Worm (Caenorhabditis elegans) whole organism, L4 larva: ENCODE results near the gene W09C2.9.

Source experiments
- D1046.2 ChIP-seq: fragments of 200-800 bp; sonication (Bioruptor generic); IDR thresholded peaks from 2 replicates; pipeline ENCODE4 v1.3.6; 2022; ENCODE audit warnings: missing genetic modification characterization, missing compliant biosample characterization
- F10B5.3 ChIP-seq: sonication (generic microtip); optimal IDR thresholded peaks from 2 replicates; lab custom pipeline; 2016; ENCODE audit warnings: mild to moderate bottlenecking, missing genetic modification characterization, missing compliant biosample characterization
- F44E2.7 ChIP-seq: fragments of 200-800 bp; sonication (Bioruptor generic); IDR thresholded peaks from 2 replicates; pipeline ENCODE4 v2.1.2; 2022; ENCODE audit warnings: missing genetic modification characterization, missing compliant biosample characterization
- T20F7.1 ChIP-seq: fragments of 200-800 bp; sonication (Bioruptor generic); optimal IDR thresholded peaks from 2 replicates; lab custom pipeline; 2018; ENCODE audit warnings: mild to moderate bottlenecking, missing genetic modification characterization, missing compliant biosample characterization
- Y105C5A.15 ChIP-seq: fragments of 200-800 bp; sonication (Bioruptor generic); IDR thresholded peaks from 2 replicates; pipeline ENCODE4 v1.3.6; 2022; ENCODE audit warnings: missing genetic modification characterization, missing compliant biosample characterization
- ZK337.2 ChIP-seq: fragments of 200-800 bp; sonication (Bioruptor generic); IDR thresholded peaks from 2 replicates; pipeline ENCODE4 v1.3.6; 2022; ENCODE audit warnings: missing genetic modification reagents, missing genetic modification characterization, missing compliant biosample characterization
- aly-2 ChIP-seq: sonication (generic microtip); optimal IDR thresholded peaks from 2 replicates; lab custom pipeline; 2018; ENCODE audit warnings: missing biosample characterization, missing genetic modification characterization
- ceh-28 ChIP-seq: fragments of 150-350 bp; optimal IDR thresholded peaks from 2 replicates; lab custom pipeline; 2014; ENCODE audit warnings: missing biosample characterization, missing genetic modification reagents, missing genetic modification characterization
- ceh-32 ChIP-seq: sonication (generic microtip); optimal IDR thresholded peaks from 2 replicates; lab custom pipeline; 2016; ENCODE audit warnings: mild to moderate bottlenecking, missing genetic modification characterization, missing compliant biosample characterization; ENCODE audit not compliant: poor library complexity
- ceh-44 ChIP-seq: fragments of 200-800 bp; sonication (Bioruptor generic); IDR thresholded peaks from 2 replicates; pipeline ENCODE4 v1.3.6; 2022; ENCODE audit warnings: missing genetic modification reagents, missing genetic modification characterization, missing compliant biosample characterization
- cey-2 ChIP-seq: sonication (generic microtip); optimal IDR thresholded peaks from 3 replicates; lab custom pipeline; 2017; ENCODE audit warnings: missing genetic modification characterization, mild to moderate bottlenecking, missing compliant biosample characterization, antibody characterized with exemption, borderline replicate concordance; ENCODE audit not compliant: insufficient read depth
- ctbp-1 ChIP-seq: fragments of 200-800 bp; sonication (Bioruptor generic); IDR thresholded peaks from 2 replicates; pipeline ENCODE4 v1.3.6; 2022; ENCODE audit warnings: missing genetic modification reagents, missing genetic modification characterization, missing compliant biosample characterization
- daf-19 ChIP-seq: fragments of 200-800 bp; sonication (Bioruptor generic); conservative IDR thresholded peaks from 2 replicates; pipeline ENCODE4 v1.3.6; 2022; ENCODE audit warnings: missing genetic modification characterization, missing compliant biosample characterization
- dpl-1 ChIP-seq: fragments of 150-350 bp; optimal IDR thresholded peaks from 2 replicates; lab custom pipeline; 2014; ENCODE audit warnings: missing biosample characterization, missing genetic modification reagents, missing genetic modification characterization
- hlh-30 ChIP-seq: sonication (generic microtip); optimal IDR thresholded peaks from 2 replicates; lab custom pipeline; 2017; ENCODE audit warnings: antibody characterized with exemption, mild to moderate bottlenecking, missing genetic modification characterization, missing compliant biosample characterization; ENCODE audit not compliant: insufficient read depth
- hmg-1.1 ChIP-seq: fragments of 200-800 bp; sonication (Bioruptor generic); IDR thresholded peaks from 2 replicates; pipeline ENCODE4 v1.3.6; 2022; ENCODE audit warnings: missing genetic modification reagents, missing genetic modification characterization, missing compliant biosample characterization
- jun-1 ChIP-seq: fragments of 150-350 bp; optimal IDR thresholded peaks from 2 replicates; lab custom pipeline; 2014; ENCODE audit warnings: missing biosample characterization, missing genetic modification reagents, missing genetic modification characterization
- lir-3 ChIP-seq: sonication (generic microtip); optimal IDR thresholded peaks from 2 replicates; lab custom pipeline; 2016; ENCODE audit warnings: mild to moderate bottlenecking, missing genetic modification characterization, missing compliant biosample characterization
- madf-9 ChIP-seq: fragments of 200-800 bp; sonication (Bioruptor generic); conservative IDR thresholded peaks from 2 replicates; pipeline ENCODE4 v1.3.6; 2022; ENCODE audit warnings: missing genetic modification reagents, missing genetic modification characterization, missing compliant biosample characterization
- mdt-29 ChIP-seq: fragments of 200-800 bp; sonication (Bioruptor generic); IDR thresholded peaks from 2 replicates; pipeline ENCODE4 v1.3.6; 2022; ENCODE audit warnings: missing genetic modification reagents, missing genetic modification characterization, missing compliant biosample characterization
- mes-2 ChIP-seq: sonication (generic microtip); optimal IDR thresholded peaks from 2 replicates; lab custom pipeline; 2016; ENCODE audit warnings: missing genotype, mild to moderate bottlenecking, missing genetic modification characterization, missing compliant biosample characterization; ENCODE audit not compliant: poor library complexity, severe bottlenecking
- mxl-2 ChIP-seq: fragments of 200-800 bp; sonication (Bioruptor generic); conservative IDR thresholded peaks from 2 replicates; pipeline ENCODE4 v1.3.6; 2022; ENCODE audit warnings: missing genetic modification reagents, missing genetic modification characterization, missing compliant biosample characterization
- nhr-11 ChIP-seq: fragments of 150-350 bp; optimal IDR thresholded peaks from 2 replicates; lab custom pipeline; 2014; ENCODE audit warnings: missing biosample characterization, missing genetic modification characterization
- nhr-28 ChIP-seq: fragments of 150-350 bp; optimal IDR thresholded peaks from 2 replicates; lab custom pipeline; 2014; ENCODE audit warnings: missing biosample characterization, missing genetic modification characterization
- nhr-6 ChIP-seq: fragments of 150-350 bp; optimal IDR thresholded peaks from 2 replicates; lab custom pipeline; 2014; ENCODE audit warnings: missing biosample characterization, missing genetic modification characterization
- nhr-77 ChIP-seq: fragments of 150-350 bp; optimal IDR thresholded peaks from 2 replicates; lab custom pipeline; 2014; ENCODE audit warnings: missing biosample characterization, missing genetic modification characterization
- rbr-2 ChIP-seq: sonication (generic microtip); optimal IDR thresholded peaks from 2 replicates; lab custom pipeline; 2016; ENCODE audit warnings: missing genotype, missing genetic modification characterization, missing compliant biosample characterization
- sdz-12 ChIP-seq: fragments of 200-800 bp; sonication (Bioruptor generic); optimal IDR thresholded peaks from 2 replicates; lab custom pipeline; 2018; ENCODE audit warnings: mild to moderate bottlenecking, missing genetic modification characterization, missing compliant biosample characterization
- set-16 ChIP-seq: fragments of 200-800 bp; sonication (Bioruptor generic); IDR thresholded peaks from 2 replicates; pipeline ENCODE4 v1.3.6; 2022; ENCODE audit warnings: missing genetic modification reagents, missing genetic modification characterization, missing compliant biosample characterization
- spr-1 ChIP-seq: sonication (generic microtip); optimal IDR thresholded peaks from 2 replicates; lab custom pipeline; 2016; ENCODE audit warnings: mild to moderate bottlenecking, missing genetic modification characterization, missing compliant biosample characterization
- tag-97 ChIP-seq: fragments of 200-800 bp; sonication (Bioruptor generic); IDR thresholded peaks from 2 replicates; pipeline ENCODE4 v1.3.6; 2022; ENCODE audit warnings: missing genetic modification characterization, missing compliant biosample characterization
- unc-39 ChIP-seq: sonication (generic microtip); optimal IDR thresholded peaks from 2 replicates; lab custom pipeline; 2017; ENCODE audit warnings: missing biosample characterization, missing genetic modification characterization
- unc-62 ChIP-seq, 3 experiments: fragments of 150-350 bp in 1 of 3; sonication (generic microtip); optimal IDR thresholded peaks in 2 of 3; peaks in 1 of 3; 1 replicate in 1 of 3; 2 replicates in 2 of 3; lab custom pipeline; 2014 to 2017; ENCODE audit warnings: missing biosample characterization in 3 of 3, missing genetic modification characterization in 3 of 3, missing genetic modification reagents in 3 of 3, missing genotype in 1 of 3
- zfp-2 ChIP-seq: sonication (generic microtip); optimal IDR thresholded peaks from 2 replicates; lab custom pipeline; 2016; ENCODE audit warnings: mild to moderate bottlenecking, missing genetic modification characterization, missing compliant biosample characterization
- ztf-11 ChIP-seq: fragments of 150-350 bp; optimal IDR thresholded peaks from 2 replicates; lab custom pipeline; 2014; ENCODE audit warnings: missing biosample characterization, missing genetic modification characterization

Gene W09C2.9

ce11 chrIV:9618015-9618414, 5.2 kb downstream of the W09C2.9 start:
- 0 out of 2 replicates have a peak, but pooled peaks have one; percentile 12 for TF ChIP-seq hmg-1.1 (GFP tag; lab: Robert Waterston, UW)
- no peak for TF ChIP-seq F44E2.7
- peak in 1 of 2 experiments; percentile 49 for TF ChIP-seq unc-62 (GFP tag; optimal IDR thresholded peaks at IDR 0.05 in 1 of 2; lab: Kevin White, UChicago)
- no peak for TF ChIP-seq unc-62 (tag; optimal IDR thresholded peaks at IDR 0.05; lab: Kevin White, UChicago)

DNA sequence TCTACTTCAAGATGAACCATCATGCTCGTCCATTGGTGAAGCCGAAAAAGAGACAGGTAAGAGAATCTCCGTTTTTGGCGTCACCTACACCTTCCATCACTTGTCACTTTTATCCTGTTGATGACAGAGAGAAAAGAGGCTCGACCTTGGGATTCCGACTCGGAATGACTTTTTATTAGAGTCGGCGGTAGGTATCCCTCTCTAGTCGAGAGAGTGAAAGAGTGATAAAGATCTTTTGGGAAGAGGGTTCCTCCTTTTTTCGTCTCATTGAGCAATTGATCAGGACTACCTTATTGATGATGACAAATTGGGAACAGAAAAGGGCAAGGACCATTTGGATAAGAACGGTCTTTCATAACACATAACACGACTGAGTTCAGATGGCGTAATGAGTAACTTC, 5.8 kb downstream of the W09C2.9 start:
- no peak for TF ChIP-seq aly-2
- TF ChIP-seq ceh-44 (GFP tag; lab: Robert Waterston, UW) = no peak
- TF ChIP-seq sdz-12 = no peak
- no peak for TF ChIP-seq dpl-1 (GFP tag; lab: Kevin White, UChicago)
- TF ChIP-seq unc-62 (GFP tag; optimal IDR thresholded peaks at IDR 0.05 in 1 of 2; lab: Kevin White, UChicago) = peak in 1 of 2 experiments; percentile 88
- no peak for TF ChIP-seq unc-62 (tag; optimal IDR thresholded peaks at IDR 0.05; lab: Kevin White, UChicago)
- no peak for TF ChIP-seq ceh-28 (tag; lab: Kevin White, UChicago)
- no peak for TF ChIP-seq zfp-2 (tag; lab: Kevin White, UChicago)

DNA sequence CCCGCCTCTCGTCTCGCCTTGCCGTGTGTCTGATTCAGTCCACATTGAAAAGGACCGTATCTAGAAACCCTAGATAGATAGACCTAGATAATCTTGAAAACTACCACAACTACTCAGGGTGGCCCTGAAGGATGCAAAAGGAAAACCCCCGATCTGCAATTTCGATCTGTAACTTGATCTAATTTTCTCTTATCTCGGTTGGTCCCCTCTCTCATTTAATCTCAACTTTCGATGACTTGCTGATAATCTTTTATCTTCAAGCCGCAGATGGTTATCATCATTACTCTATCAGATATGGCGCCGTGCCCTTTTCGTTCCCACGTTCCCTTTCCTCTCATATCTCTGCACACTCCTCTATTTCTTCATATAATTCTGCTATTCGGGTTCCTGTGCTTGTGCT, 7.7 kb downstream of the W09C2.9 start:
- TF ChIP-seq jun-1 (tag; lab: Kevin White, UChicago) = no peak
- TF ChIP-seq ceh-32 (tag; lab: Kevin White, UChicago) = no peak
- no peak for TF ChIP-seq tag-97 (GFP tag; lab: Robert Waterston, UW)
- TF ChIP-seq nhr-28 (tag; lab: Kevin White, UChicago) = no peak
- TF ChIP-seq, all 104 proteins: peak for 0

DNA sequence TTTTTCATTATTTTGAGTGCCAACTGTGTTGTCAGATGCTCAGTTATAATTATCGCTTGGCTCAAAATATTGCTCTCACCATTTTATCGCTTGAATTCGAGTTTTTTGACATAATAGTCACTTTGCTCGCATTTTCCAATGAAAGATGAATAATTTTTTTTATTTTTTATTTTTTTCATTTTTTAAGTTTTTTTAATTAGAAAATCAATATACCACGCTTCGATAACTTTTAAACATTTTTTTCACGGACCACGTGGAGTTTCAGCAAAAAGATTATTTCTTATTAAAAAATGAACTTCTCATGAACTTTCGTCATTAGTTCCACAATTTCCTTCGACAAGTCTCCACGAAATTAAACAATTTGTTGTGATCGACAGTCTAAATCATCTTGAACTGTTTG, 8.5 kb downstream of the W09C2.9 start, which contains the start of gene elt-1:
Gene elt-1 (plus strand): TSS at position 301 of the 400 bp plus-strand sequence.
- TF ChIP-seq daf-19 (GFP tag; lab: Robert Waterston, UW) (no peak), F10B5.3 (tag; lab: Kevin White, UChicago) (no peak), mes-2 (tag; lab: Kevin White, UChicago) (no peak), ZK337.2 (GFP tag; lab: Robert Waterston, UW) (no peak), nhr-11 (tag; lab: Kevin White, UChicago) (no peak), unc-39 (no peak)
- TF ChIP-seq, all 104 proteins: peak for 0

- no peak for TF ChIP-seq spr-1
- TF ChIP-seq mxl-2 (GFP tag; lab: Robert Waterston, UW) = no peak
- no peak for TF ChIP-seq ztf-11 (tag; lab: Kevin White, UChicago)
- no peak for TF ChIP-seq madf-9
- no peak for TF ChIP-seq ZK337.2 (GFP tag; lab: Robert Waterston, UW)
- TF ChIP-seq cey-2 (tag; lab: Kevin White, UChicago) = no peak
- TF ChIP-seq ctbp-1 (GFP tag; lab: Robert Waterston, UW) = no peak
- no peak for TF ChIP-seq mdt-29 (GFP tag; lab: Robert Waterston, UW)
- no peak for TF ChIP-seq nhr-6 (tag; lab: Kevin White, UChicago)
- no peak for TF ChIP-seq tag-97 (GFP tag; lab: Robert Waterston, UW)
- TF ChIP-seq nhr-77 = no peak
- TF ChIP-seq D1046.2 = no peak
- TF ChIP-seq lir-3 (tag; lab: Kevin White, UChicago) = no peak
- no peak for TF ChIP-seq Y105C5A.15 (GFP tag; lab: Robert Waterston, UW)
- no peak for TF ChIP-seq ceh-28 (tag; lab: Kevin White, UChicago)
- TF ChIP-seq hlh-30 (tag; lab: Kevin White, UChicago) = no peak
- no peak for TF ChIP-seq set-16 (GFP tag; lab: Robert Waterston, UW)
- no peak for TF ChIP-seq T20F7.1 (GFP tag; lab: Kevin White, UChicago)
- TF ChIP-seq rbr-2 (tag; lab: Kevin White, UChicago) = no peak
- no peak for TF ChIP-seq sdz-12
- TF ChIP-seq, all 104 proteins: peak for 0
Observed at ce11 chrIV:9614060-9614459, 9.1 kb downstream of the W09C2.9 start.
